Worm (Caenorhabditis elegans) whole organism, L3 larva: ENCODE results near the gene dhs-31.

Source experiments
- ZK546.5 ChIP-seq: sonication (generic microtip); optimal IDR thresholded peaks from 2 replicates; lab custom pipeline; 2017; ENCODE audit warnings: missing biosample characterization, missing genetic modification characterization
- aly-2 ChIP-seq: fragments of 150-350 bp; optimal IDR thresholded peaks from 2 replicates; lab custom pipeline; 2014; ENCODE audit warnings: missing biosample characterization, missing genetic modification characterization
- ama-1 ChIP-seq: fragments of 150-350 bp; optimal IDR thresholded peaks from 2 replicates; lab custom pipeline; 2018
- ceh-16 ChIP-seq: sonication (generic microtip); optimal IDR thresholded peaks from 2 replicates; lab custom pipeline; 2017; ENCODE audit warnings: missing biosample characterization, missing genetic modification characterization
- ceh-82 ChIP-seq: fragments of 150-350 bp; optimal IDR thresholded peaks from 2 replicates; lab custom pipeline; 2014; ENCODE audit warnings: missing biosample characterization, missing genetic modification characterization
- daf-12 ChIP-seq: fragments of 150-350 bp; optimal IDR thresholded peaks from 2 replicates; lab custom pipeline; 2014; ENCODE audit warnings: missing biosample characterization, missing genetic modification reagents, missing genetic modification characterization
- egl-5 ChIP-seq: fragments of 150-350 bp; optimal IDR thresholded peaks from 2 replicates; lab custom pipeline; 2017; ENCODE audit warnings: missing biosample characterization, missing genetic modification reagents, missing genetic modification characterization, inconsistent platforms
- elt-1 ChIP-seq: fragments of 150-350 bp; optimal IDR thresholded peaks from 2 replicates; lab custom pipeline; 2014; ENCODE audit warnings: missing biosample characterization, missing genetic modification characterization
- elt-2 ChIP-seq: sonication (generic microtip); optimal IDR thresholded peaks from 2 replicates; lab custom pipeline; 2016; ENCODE audit warnings: missing genetic modification reagents, mild to moderate bottlenecking, missing genetic modification characterization, missing compliant biosample characterization
- elt-3 ChIP-seq, 3 experiments: fragments of 150-350 bp in 1 of 3; sonication (generic microtip) in 2 of 3; optimal IDR thresholded peaks; 2 replicates in 2 of 3; 4 replicates in 1 of 3; lab custom pipeline; 2014 to 2017; ENCODE audit warnings: missing biosample characterization in 3 of 3, missing genetic modification characterization in 3 of 3
- eor-1 ChIP-seq, 2 experiments: fragments of 150-350 bp; optimal IDR thresholded peaks; 2 replicates each; lab custom pipeline; 2014 to 2018; ENCODE audit warnings: missing biosample characterization in 2 of 2, missing genetic modification characterization in 2 of 2
- fkh-10 ChIP-seq: sonication (generic microtip); optimal IDR thresholded peaks from 2 replicates; lab custom pipeline; 2017; ENCODE audit warnings: missing biosample characterization, missing genetic modification reagents, missing genetic modification characterization
- fos-1 ChIP-seq: fragments of 150-350 bp; optimal IDR thresholded peaks from 2 replicates; lab custom pipeline; 2014; ENCODE audit warnings: missing biosample characterization, missing genetic modification characterization
- jun-1 ChIP-seq: fragments of 150-350 bp; optimal IDR thresholded peaks from 2 replicates; lab custom pipeline; 2014; ENCODE audit warnings: missing biosample characterization, missing genetic modification reagents, missing genetic modification characterization
- lin-15B ChIP-seq: fragments of 150-350 bp; optimal IDR thresholded peaks from 2 replicates; lab custom pipeline; 2014; ENCODE audit warnings: missing biosample characterization, missing genetic modification characterization
- lin-39 ChIP-seq: fragments of 150-350 bp; optimal IDR thresholded peaks from 2 replicates; lab custom pipeline; 2018; ENCODE audit warnings: missing biosample characterization, missing genetic modification reagents, missing genetic modification characterization
- lsy-12 ChIP-seq: sonication (generic microtip); optimal IDR thresholded peaks from 2 replicates; lab custom pipeline; 2016; ENCODE audit warnings: mild to moderate bottlenecking, missing genetic modification characterization, missing compliant biosample characterization
- mdl-1 ChIP-seq: fragments of 150-350 bp; optimal IDR thresholded peaks from 2 replicates; lab custom pipeline; 2014; ENCODE audit warnings: missing biosample characterization, missing genetic modification characterization
- nhr-25 ChIP-seq: sonication (generic microtip); optimal IDR thresholded peaks from 2 replicates; lab custom pipeline; 2017; ENCODE audit warnings: missing biosample characterization, missing genetic modification characterization
- nhr-28 ChIP-seq: fragments of 150-350 bp; optimal IDR thresholded peaks from 2 replicates; lab custom pipeline; 2014; ENCODE audit warnings: missing biosample characterization, missing genetic modification characterization
- nhr-43 ChIP-seq: sonication (generic microtip); optimal IDR thresholded peaks from 2 replicates; lab custom pipeline; 2016; ENCODE audit warnings: mild to moderate bottlenecking, missing genetic modification characterization, missing compliant biosample characterization; ENCODE audit not compliant: poor library complexity, severe bottlenecking
- nhr-67 ChIP-seq: fragments of 150-350 bp; optimal IDR thresholded peaks from 2 replicates; lab custom pipeline; 2014; ENCODE audit warnings: missing biosample characterization, missing genetic modification characterization
- nhr-76 ChIP-seq: fragments of 150-350 bp; sonication (generic microtip); optimal IDR thresholded peaks from 5 replicates; lab custom pipeline; 2014; ENCODE audit warnings: missing biosample characterization, missing genetic modification characterization
- nhr-77 ChIP-seq: fragments of 150-350 bp; optimal IDR thresholded peaks from 2 replicates; lab custom pipeline; 2014; ENCODE audit warnings: missing biosample characterization, missing genetic modification characterization
- pha-4 ChIP-seq: fragments of 150-350 bp; optimal IDR thresholded peaks from 2 replicates; lab custom pipeline; 2014; ENCODE audit warnings: missing biosample characterization, missing genetic modification reagents, missing genetic modification characterization
- pqm-1 ChIP-seq: fragments of 150-350 bp; optimal IDR thresholded peaks from 2 replicates; lab custom pipeline; 2017; ENCODE audit warnings: missing biosample characterization, missing genetic modification characterization, inconsistent platforms
- sea-2 ChIP-seq: fragments of 150-350 bp; sonication (generic microtip); optimal IDR thresholded peaks from 4 replicates; lab custom pipeline; 2014; ENCODE audit warnings: missing biosample characterization, missing genetic modification reagents, missing genetic modification characterization
- snpc-4 ChIP-seq: fragments of 150-350 bp; optimal IDR thresholded peaks from 2 replicates; lab custom pipeline; 2014; ENCODE audit warnings: missing biosample characterization, missing genetic modification characterization
- unc-62 ChIP-seq: fragments of 150-350 bp; sonication (generic microtip); optimal IDR thresholded peaks from 4 replicates; lab custom pipeline; 2014; ENCODE audit warnings: missing biosample characterization, missing genetic modification reagents, missing genetic modification characterization
- zag-1 ChIP-seq: fragments of 150-350 bp; optimal IDR thresholded peaks from 2 replicates; lab custom pipeline; 2014; ENCODE audit warnings: missing biosample characterization, missing genetic modification characterization
- ztf-11 ChIP-seq: fragments of 150-350 bp; optimal IDR thresholded peaks from 2 replicates; lab custom pipeline; 2014; ENCODE audit warnings: missing biosample characterization, missing genetic modification characterization
- ztf-4 ChIP-seq: fragments of 150-350 bp; optimal IDR thresholded peaks from 2 replicates; lab custom pipeline; 2014; ENCODE audit warnings: missing biosample characterization, missing genetic modification characterization

Gene dhs-31

DNA sequence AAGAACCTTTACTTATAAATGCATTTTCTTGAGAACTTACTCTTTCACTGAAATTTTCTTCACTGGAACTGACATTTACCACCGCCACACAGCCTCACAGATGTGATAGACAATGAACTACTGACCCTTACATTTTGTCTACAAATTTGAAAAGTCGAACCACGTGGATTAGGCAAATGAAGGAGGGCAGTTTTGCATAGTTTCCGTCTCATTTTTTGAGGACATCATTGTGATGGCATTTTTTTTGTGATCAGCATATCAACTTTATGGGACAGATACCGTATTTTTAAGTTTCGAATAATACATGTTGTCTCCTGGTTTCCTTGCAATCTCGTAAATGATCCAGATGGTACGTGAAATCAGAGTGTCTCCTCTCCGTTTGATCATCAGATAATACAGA lies 31.8 kb upstream of the dhs-31 start, which contains the start of gene W01B6.3:
Gene W01B6.3, minus strand, starts transcription at position 101 of the 400 bp plus-strand sequence.
- TF ChIP-seq nhr-25 (tag; lab: Kevin White, UChicago) = no peak
- TF ChIP-seq jun-1 (tag; lab: Kevin White, UChicago) = no peak
- no peak for TF ChIP-seq ztf-4 (tag; lab: Kevin White, UChicago)
- TF ChIP-seq lsy-12 (tag; lab: Kevin White, UChicago) = no peak
- no peak for TF ChIP-seq elt-3 (tag; optimal IDR thresholded peaks at IDR 0.05; lab: Kevin White, UChicago)
- no peak for TF ChIP-seq nhr-67
- TF ChIP-seq ceh-16 (tag; lab: Kevin White, UChicago) = no peak
- TF ChIP-seq pqm-1 (tag; lab: Kevin White, UChicago) = no peak
- TF ChIP-seq elt-1 (tag; lab: Kevin White, UChicago) = no peak
- no peak for TF ChIP-seq daf-12 (tag; lab: Kevin White, UChicago)
- no peak for TF ChIP-seq ztf-11 (tag; lab: Kevin White, UChicago)
- no peak for TF ChIP-seq ceh-82 (tag; lab: Kevin White, UChicago)
- TF ChIP-seq unc-62 = no peak
- no peak for TF ChIP-seq fos-1
- TF ChIP-seq, all 47 proteins: peak for 0

DNA sequence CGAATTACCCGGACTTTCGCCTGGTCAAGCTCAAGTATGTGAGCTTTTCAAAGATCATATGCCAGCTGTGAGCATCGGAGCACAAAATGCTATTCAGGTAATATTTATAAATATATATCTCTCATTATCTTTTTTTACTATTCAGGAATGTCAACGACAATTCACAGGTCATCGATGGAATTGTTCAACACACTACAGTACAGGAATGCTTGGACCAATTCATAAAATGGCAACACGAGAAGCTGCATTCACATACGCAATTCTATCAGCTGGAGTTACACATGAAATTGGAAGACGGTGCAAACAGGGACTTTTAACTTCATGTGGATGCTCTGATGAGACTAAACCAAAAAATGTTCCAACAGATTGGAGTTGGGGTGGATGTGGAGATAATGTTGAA lies 27.6 kb upstream of the dhs-31 start:
- TF ChIP-seq aly-2 (tag; lab: Kevin White, UChicago) (no peak), nhr-76 (no peak), egl-5 (no peak), elt-1 (tag; lab: Kevin White, UChicago) (no peak)

ce11 chrIV:10067541-10067940 lies 26.8 kb upstream of the dhs-31 start, which contains the start of gene cwn-2:
TSS of gene cwn-2 (plus strand) at chrIV:10067816.
- TF ChIP-seq nhr-43 (tag; lab: Kevin White, UChicago) (no peak), mdl-1 (tag; lab: Kevin White, UChicago) (no peak), zag-1 (tag; lab: Kevin White, UChicago) (no peak), nhr-28 (tag; lab: Kevin White, UChicago) (no peak), fkh-10 (GFP tag; lab: Kevin White, UChicago) (peak; percentile 94)

ce11 chrIV:10066456-10066855 lies 25.8 kb upstream of the dhs-31 start:
- TF ChIP-seq sea-2 (GFP tag; lab: Kevin White, UChicago) (no peak), pqm-1 (tag; lab: Kevin White, UChicago) (peak; percentile 10), fkh-10 (GFP tag; lab: Kevin White, UChicago) (no peak), nhr-77 (tag; lab: Kevin White, UChicago) (no peak), nhr-28 (tag; lab: Kevin White, UChicago) (no peak), elt-2 (tag; lab: Kevin White, UChicago) (peak; percentile 44), nhr-67 (no peak), lin-15B (tag; lab: Kevin White, UChicago) (no peak)

DNA sequence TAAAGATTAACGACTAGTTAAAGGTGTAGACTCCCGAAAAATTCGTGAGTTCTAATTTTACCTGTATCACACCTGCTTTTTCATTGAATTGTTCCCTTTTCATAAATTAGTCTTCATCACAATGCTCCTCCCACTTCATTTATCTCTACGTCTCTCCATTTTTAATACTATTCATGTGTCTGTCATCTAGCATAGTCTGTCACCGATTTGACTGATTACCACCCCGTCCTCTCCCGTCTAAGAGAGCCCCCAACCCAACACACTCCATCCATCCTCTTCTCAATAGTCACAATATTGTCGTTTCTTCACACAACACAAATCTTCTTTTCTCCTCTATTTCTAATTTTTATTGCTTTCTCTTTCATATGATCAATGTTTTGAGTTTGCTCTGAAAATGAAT lies 24.5 kb upstream of the dhs-31 start:
- TF ChIP-seq pha-4 (tag; lab: Kevin White, UChicago) (no peak), daf-12 (tag; lab: Kevin White, UChicago) (no peak), snpc-4 (tag; lab: Kevin White, UChicago) (no peak), lin-39 (tag; lab: Kevin White, UChicago) (peak; percentile 74), unc-62 (peak; percentile 36)

DNA sequence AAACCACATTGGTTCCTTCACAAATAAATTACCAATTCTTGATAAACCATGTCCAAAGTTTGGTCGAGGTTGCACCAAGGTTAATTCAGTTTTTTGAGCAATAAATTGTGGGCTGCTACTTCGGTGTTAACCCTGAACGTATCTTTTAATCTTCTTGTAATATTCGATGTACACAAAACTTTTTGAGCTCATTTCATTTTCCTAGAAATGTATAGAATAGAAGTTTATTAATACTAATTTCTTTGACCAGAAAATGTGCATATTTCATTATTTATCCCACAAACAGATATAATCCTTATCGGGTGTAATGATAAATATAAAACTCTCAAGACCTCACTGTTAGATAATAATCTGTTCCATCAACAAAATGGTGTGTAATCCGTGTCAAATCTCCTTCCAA lies 23.2 kb upstream of the dhs-31 start:
- no peak for TF ChIP-seq ama-1 (lab: Kevin White, UChicago)
- TF ChIP-seq nhr-77 (tag; lab: Kevin White, UChicago) = no peak
- no peak for TF ChIP-seq ZK546.5 (tag; lab: Kevin White, UChicago)
- no peak for TF ChIP-seq snpc-4 (tag; lab: Kevin White, UChicago)
- no peak for TF ChIP-seq egl-5
- no peak for TF ChIP-seq nhr-28 (tag; lab: Kevin White, UChicago)
- TF ChIP-seq elt-3 (tag; optimal IDR thresholded peaks at IDR 0.05; lab: Kevin White, UChicago) = no peak
- TF ChIP-seq eor-1 (tag; optimal IDR thresholded peaks at IDR 0.05; lab: Kevin White, UChicago) = no peak
- TF ChIP-seq nhr-43 (tag; lab: Kevin White, UChicago) = no peak
- TF ChIP-seq, all 47 proteins: peak for 0
